Worm (Caenorhabditis elegans): ENCODE data around the gene clp-4.
A peak's percentile ranks its signal among the peaks of the same experiment; 100 is the strongest.

DNA sequence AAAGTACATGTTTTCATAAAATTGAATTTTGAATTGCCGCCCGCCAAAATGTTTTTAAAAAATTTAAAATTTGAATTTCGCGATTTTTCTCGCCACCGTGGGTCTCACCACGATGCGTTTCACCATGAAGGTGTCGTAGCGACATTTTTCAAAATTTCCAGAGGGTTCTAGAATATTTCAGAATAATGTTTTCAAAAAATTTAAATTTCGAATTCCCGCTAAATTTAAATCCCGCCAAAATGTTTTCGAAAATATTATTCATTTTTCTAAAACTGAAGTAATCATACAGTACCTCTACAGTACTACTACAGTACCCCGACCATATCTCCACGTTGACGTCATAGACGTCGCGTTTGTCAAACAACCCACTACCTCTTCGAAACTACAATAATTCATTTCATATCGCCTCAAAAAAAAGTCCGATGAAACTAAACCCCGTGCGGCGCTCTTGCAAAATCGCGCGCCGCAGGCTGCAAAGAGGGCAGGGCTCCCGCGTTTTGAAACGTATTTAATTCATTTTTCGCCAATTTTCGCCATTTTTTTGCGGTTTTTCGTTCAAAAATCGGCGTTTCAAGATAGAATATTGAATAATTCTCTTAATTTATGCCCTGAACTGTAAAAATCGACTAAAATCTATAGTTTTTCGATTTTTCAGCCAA is 6.3 kb upstream of the clp-4 start, which contains the start of the genes pvf-1 and Y39A3CL.7:
- no peak for TF ChIP-seq unc-39 (tag; optimal IDR thresholded peaks at IDR 0.05)
- TF ChIP-seq elt-3 (tag; optimal IDR thresholded peaks at IDR 0.05) = no peak
- TF ChIP-seq lin-13 (GFP tag; optimal IDR thresholded peaks at IDR 0.05) = peak; percentile 63
- TF ChIP-seq ztf-11 (tag; optimal IDR thresholded peaks at IDR 0.05) = no peak
- no peak for TF ChIP-seq skn-1 (tag; optimal IDR thresholded peaks at IDR 0.05)
- TF ChIP-seq lin-11 (tag; optimal IDR thresholded peaks at IDR 0.05) = no peak
- TF ChIP-seq lsy-2 (tag; optimal IDR thresholded peaks at IDR 0.05) = peak in 1 of 2 experiments; percentile 60
- no peak for TF ChIP-seq nhr-237 (tag; optimal IDR thresholded peaks at IDR 0.05)
- TF ChIP-seq nhr-12 (tag; optimal IDR thresholded peaks at IDR 0.05) = no peak
- TF ChIP-seq aly-2 (tag; optimal IDR thresholded peaks at IDR 0.05) = no peak
- TF ChIP-seq zag-1 (tag; optimal IDR thresholded peaks at IDR 0.05) = no peak
- no peak for TF ChIP-seq blmp-1 (tag; optimal IDR thresholded peaks at IDR 0.05; ENCODE audit: insufficient read depth)
- TF ChIP-seq egl-27 (tag; optimal IDR thresholded peaks at IDR 0.05) = no peak
- no peak for TF ChIP-seq nhr-25 (tag; optimal IDR thresholded peaks at IDR 0.05)

All from whole organism, L2 larva.